Fruit fly (Drosophila melanogaster) whole organism, pupa: ENCODE data around the gene CG13449.

Source experiments
- CG10348 ChIP-seq: fragments of 200-800 bp; sonication (Bioruptor generic); IDR thresholded peaks from 2 replicates; pipeline ENCODE4 v1.3.6; 2022; ENCODE audit warnings: missing biosample characterization, missing genetic modification characterization
- CG12605 ChIP-seq: fragments of 200-800 bp; sonication (Bioruptor generic); IDR thresholded peaks from 2 replicates; pipeline ENCODE4 v1.3.6; 2022; ENCODE audit warnings: missing biosample characterization, missing genetic modification characterization
- CG13204 ChIP-seq: fragments of 200-800 bp; sonication (Bioruptor generic); optimal IDR thresholded peaks from 2 replicates; lab custom pipeline; 2018; ENCODE audit warnings: missing biosample characterization, mild to moderate bottlenecking, missing genetic modification characterization, moderate library complexity
- CG14655 ChIP-seq: fragments of 200-800 bp; sonication (Bioruptor generic); optimal IDR thresholded peaks from 3 replicates; lab custom pipeline; 2017; ENCODE audit warnings: mild to moderate bottlenecking, missing biosample characterization, missing genetic modification reagents, missing genetic modification characterization
- CG15710 ChIP-seq: fragments of 200-800 bp; sonication (Bioruptor generic); optimal IDR thresholded peaks from 2 replicates; lab custom pipeline; 2018; ENCODE audit warnings: missing biosample characterization, mild to moderate bottlenecking, missing genetic modification characterization, moderate library complexity
- CG17806 ChIP-seq: fragments of 200-800 bp; sonication (Bioruptor generic); optimal IDR thresholded peaks from 2 replicates; lab custom pipeline; 2018; ENCODE audit warnings: missing biosample characterization, mild to moderate bottlenecking, missing genetic modification characterization, moderate library complexity
- CG32121 ChIP-seq: fragments of 200-800 bp; sonication (Bioruptor generic); IDR thresholded peaks from 2 replicates; pipeline ENCODE4 v1.3.6; 2022; ENCODE audit warnings: missing biosample characterization, missing genetic modification characterization
- CG34367 ChIP-seq: fragments of 200-800 bp; sonication (Bioruptor generic); optimal IDR thresholded peaks from 2 replicates; lab custom pipeline; 2018; ENCODE audit warnings: missing biosample characterization, mild to moderate bottlenecking, missing genetic modification characterization
- CG4496 ChIP-seq: fragments of 200-800 bp; sonication (Bioruptor generic); IDR thresholded peaks from 3 replicates; pipeline ENCODE4 v1.3.6; 2022; ENCODE audit warnings: missing biosample characterization, missing genetic modification characterization
- CG8159 ChIP-seq: fragments of 200-800 bp; sonication (Bioruptor generic); optimal IDR thresholded peaks from 3 replicates; lab custom pipeline; 2018; ENCODE audit warnings: missing biosample characterization, mild to moderate bottlenecking, missing genetic modification characterization, moderate library complexity
- CG8301 ChIP-seq: fragments of 200-800 bp; sonication (Bioruptor generic); optimal IDR thresholded peaks from 2 replicates; lab custom pipeline; 2018; ENCODE audit warnings: missing biosample characterization, mild to moderate bottlenecking, missing genetic modification characterization
- CG9948 ChIP-seq: fragments of 200-800 bp; sonication (Bioruptor generic); optimal IDR thresholded peaks from 2 replicates; lab custom pipeline; 2018; ENCODE audit warnings: missing biosample characterization, mild to moderate bottlenecking, missing genetic modification characterization, moderate library complexity
- D1 ChIP-seq: fragments of 200-800 bp; sonication (Bioruptor generic); optimal IDR thresholded peaks from 2 replicates; lab custom pipeline; 2018; ENCODE audit warnings: missing biosample characterization, mild to moderate bottlenecking, missing genetic modification characterization, moderate library complexity
- EcR ChIP-seq: fragments of 200-800 bp; sonication (Bioruptor generic); optimal IDR thresholded peaks from 3 replicates; lab custom pipeline; 2019; ENCODE audit warnings: missing biosample characterization, missing genetic modification characterization, mild to moderate bottlenecking, moderate library complexity, missing genetic modification reagents
- Ets98B ChIP-seq: fragments of 200-800 bp; sonication (Bioruptor generic); IDR thresholded peaks from 2 replicates; pipeline ENCODE4 v1.3.6; 2022; ENCODE audit warnings: missing biosample characterization, missing genetic modification characterization
- Pif1A ChIP-seq: fragments of 200-800 bp; sonication (Bioruptor generic); optimal IDR thresholded peaks from 3 replicates; lab custom pipeline; 2016; ENCODE audit warnings: missing biosample characterization, missing genetic modification characterization
- Pif1B ChIP-seq: fragments of 200-800 bp; sonication (Bioruptor generic); optimal IDR thresholded peaks from 3 replicates; lab custom pipeline; 2016; ENCODE audit warnings: missing biosample characterization, missing genetic modification characterization
- Snoo ChIP-seq: fragments of 200-800 bp; sonication (Bioruptor generic); optimal IDR thresholded peaks from 3 replicates; lab custom pipeline; 2017; ENCODE audit warnings: missing biosample characterization, mild to moderate bottlenecking, missing genetic modification characterization, inconsistent platforms
- fd96Ca ChIP-seq: fragments of 200-800 bp; sonication (Bioruptor generic); IDR thresholded peaks from 3 replicates; pipeline ENCODE4 v1.3.6; 2022; ENCODE audit warnings: missing biosample characterization, missing genetic modification characterization
- gl ChIP-seq: fragments of 200-800 bp; sonication (Bioruptor generic); optimal IDR thresholded peaks from 2 replicates; lab custom pipeline; 2018; ENCODE audit warnings: missing biosample characterization, mild to moderate bottlenecking, missing genetic modification characterization
- rn ChIP-seq: fragments of 200-800 bp; sonication (Bioruptor generic); IDR thresholded peaks from 2 replicates; pipeline ENCODE4 v1.3.6; 2022; ENCODE audit warnings: missing biosample characterization, missing genetic modification characterization

CG13449 gene

dm6 chr3L:15600051-15600450 lies 12.6 kb downstream of the CG13449 start:
- TF ChIP-seq CG8159 (tag; lab: Kevin White, UChicago) = no peak
- TF ChIP-seq Ets98B (GFP tag; lab: Robert Waterston, UW) = no peak
- TF ChIP-seq CG13204 (GFP tag; lab: Kevin White, UChicago) = no peak
- no peak for TF ChIP-seq D1 (tag; lab: Kevin White, UChicago)
- no peak for TF ChIP-seq fd96Ca
- no peak for TF ChIP-seq CG32121 (GFP tag; lab: Robert Waterston, UW)
- TF ChIP-seq Snoo = no peak
- no peak for TF ChIP-seq CG8301 (tag; lab: Kevin White, UChicago)
- TF ChIP-seq rn (GFP tag; lab: Robert Waterston, UW) = no peak
- TF ChIP-seq gl (tag; lab: Kevin White, UChicago) = no peak
- no peak for TF ChIP-seq CG15710
- no peak for TF ChIP-seq CG9948 (tag; lab: Kevin White, UChicago)
- no peak for TF ChIP-seq CG4496 (GFP tag; lab: Robert Waterston, UW)
- TF ChIP-seq CG34367 = no peak

dm6 chr3L:15599190-15599589 lies 13.4 kb downstream of the CG13449 start:
- TF ChIP-seq Ets98B (GFP tag; lab: Robert Waterston, UW) (no peak), CG17806 (tag; lab: Kevin White, UChicago) (no peak), CG10348 (no peak), EcR (GFP tag; lab: Kevin White, UChicago) (no peak), CG4496 (GFP tag; lab: Robert Waterston, UW) (no peak), D1 (tag; lab: Kevin White, UChicago) (no peak), Pif1A (no peak), CG8159 (tag; lab: Kevin White, UChicago) (no peak), Pif1B (GFP tag; lab: Kevin White, UChicago) (no peak), CG13204 (GFP tag; lab: Kevin White, UChicago) (no peak), fd96Ca (no peak), CG15710 (no peak), gl (tag; lab: Kevin White, UChicago) (no peak), CG8301 (tag; lab: Kevin White, UChicago) (no peak), CG9948 (tag; lab: Kevin White, UChicago) (no peak), CG14655 (GFP tag; lab: Kevin White, UChicago) (no peak), Snoo (no peak), CG34367 (no peak), CG32121 (GFP tag; lab: Robert Waterston, UW) (no peak), CG12605 (GFP tag; lab: Robert Waterston, UW) (no peak)

- TF ChIP-seq CG14655 (GFP tag; lab: Kevin White, UChicago) (no peak), CG10348 (no peak), Ets98B (GFP tag; lab: Robert Waterston, UW) (no peak), Snoo (no peak), fd96Ca (no peak), EcR (GFP tag; lab: Kevin White, UChicago) (peak; percentile 7), CG12605 (GFP tag; lab: Robert Waterston, UW) (no peak), CG9948 (tag; lab: Kevin White, UChicago) (no peak)
These were observed 14.7 kb downstream of the CG13449 start for dm6 chr3L:15597945-15598344.

dm6 chr3L:15597037-15597785 lies 15.4 kb downstream of the CG13449 start:
- TF ChIP-seq CG17806 (tag; lab: Kevin White, UChicago) = no peak
- TF ChIP-seq rn (GFP tag; lab: Robert Waterston, UW) = no peak
- TF ChIP-seq CG34367 = no peak
- no peak for TF ChIP-seq CG13204 (GFP tag; lab: Kevin White, UChicago)
- no peak for TF ChIP-seq CG14655 (GFP tag; lab: Kevin White, UChicago)
- no peak for TF ChIP-seq D1 (tag; lab: Kevin White, UChicago)
- peak; percentile 40 for TF ChIP-seq EcR (GFP tag; lab: Kevin White, UChicago)
- peak; percentile 14 for TF ChIP-seq gl (tag; lab: Kevin White, UChicago)
- TF ChIP-seq CG15710 = no peak

- TF ChIP-seq Snoo (no peak), gl (tag; lab: Kevin White, UChicago) (no peak), CG14655 (GFP tag; lab: Kevin White, UChicago) (peak; percentile 22), Ets98B (GFP tag; lab: Robert Waterston, UW) (0 out of 2 replicates have a peak, but pooled peaks have one; percentile 13), CG34367 (peak; percentile 25), CG4496 (GFP tag; lab: Robert Waterston, UW) (peak; percentile 30; the same call in 2 of the 3 replicates), CG8159 (tag; lab: Kevin White, UChicago) (peak; percentile 57), CG17806 (tag; lab: Kevin White, UChicago) (peak; percentile 64), Pif1B (GFP tag; lab: Kevin White, UChicago) (peak; percentile 26), Pif1A (peak; percentile 51), CG13204 (GFP tag; lab: Kevin White, UChicago) (no peak), CG15710 (peak; percentile 38), CG32121 (GFP tag; lab: Robert Waterston, UW) (no peak), CG9948 (tag; lab: Kevin White, UChicago) (peak; percentile 32), CG8301 (tag; lab: Kevin White, UChicago) (no peak), CG10348 (no peak), rn (GFP tag; lab: Robert Waterston, UW) (no peak), D1 (tag; lab: Kevin White, UChicago) (no peak), EcR (GFP tag; lab: Kevin White, UChicago) (no peak)
These were observed 16.6 kb downstream of the CG13449 start for dm6 chr3L:15595980-15596379.
